Worm (Caenorhabditis elegans) whole organism, L2 larva: ENCODE measurements around the gene snx-13.
"Not testable (repeated sequence)": the region's sequence is repeated elsewhere in the genome, so short reads cannot be mapped to it uniquely, and the experiment has no call there.

Source experiments
- ZK546.5 ChIP-seq: sonication (generic microtip); optimal IDR thresholded peaks from 2 replicates; lab custom pipeline; 2017; ENCODE audit warnings: missing biosample characterization, missing genetic modification characterization
- alr-1 ChIP-seq: fragments of 150-350 bp; optimal IDR thresholded peaks from 2 replicates; lab custom pipeline; 2014; ENCODE audit warnings: missing biosample characterization, missing genetic modification characterization
- blmp-1 ChIP-seq: sonication (generic microtip); optimal IDR thresholded peaks from 2 replicates; lab custom pipeline; 2017; ENCODE audit warnings: missing genetic modification characterization, mild to moderate bottlenecking, missing compliant biosample characterization, antibody characterized with exemption, moderate library complexity; ENCODE audit not compliant: insufficient read depth
- ceh-82 ChIP-seq: fragments of 150-350 bp; optimal IDR thresholded peaks from 2 replicates; lab custom pipeline; 2014; ENCODE audit warnings: missing biosample characterization, missing genetic modification characterization
- dmd-4 ChIP-seq: sonication (generic microtip); optimal IDR thresholded peaks from 2 replicates; lab custom pipeline; 2017; ENCODE audit warnings: missing biosample characterization, missing genetic modification characterization
- egl-27 ChIP-seq: sonication (generic microtip); optimal IDR thresholded peaks from 3 replicates; lab custom pipeline; 2017; ENCODE audit warnings: missing biosample characterization, missing genetic modification reagents, missing genetic modification characterization
- elt-1 ChIP-seq: fragments of 150-350 bp; optimal IDR thresholded peaks from 2 replicates; lab custom pipeline; 2014; ENCODE audit warnings: missing biosample characterization, missing genetic modification characterization
- fos-1 ChIP-seq: fragments of 150-350 bp; optimal IDR thresholded peaks from 2 replicates; lab custom pipeline; 2014; ENCODE audit warnings: missing biosample characterization, missing genetic modification characterization
- gmeb-1 ChIP-seq: fragments of 150-350 bp; optimal IDR thresholded peaks from 2 replicates; lab custom pipeline; 2014; ENCODE audit warnings: missing biosample characterization, missing genetic modification characterization
- lin-11 ChIP-seq: fragments of 150-350 bp; sonication (generic microtip); optimal IDR thresholded peaks from 2 replicates; lab custom pipeline; 2014; ENCODE audit warnings: missing biosample characterization, missing genetic modification characterization, inconsistent platforms, mixed read lengths
- lin-13 ChIP-seq: fragments of 150-350 bp; optimal IDR thresholded peaks from 2 replicates; lab custom pipeline; 2014; ENCODE audit warnings: missing biosample characterization, missing genetic modification reagents, missing genetic modification characterization
- lin-39 ChIP-seq: fragments of 150-350 bp; optimal IDR thresholded peaks from 2 replicates; lab custom pipeline; 2014; ENCODE audit warnings: missing biosample characterization, missing genetic modification reagents, missing genetic modification characterization
- lsy-2 ChIP-seq, 2 experiments: fragments of 150-350 bp in 1 of 2; sonication (generic microtip) in 1 of 2; optimal IDR thresholded peaks; 2 replicates each; lab custom pipeline; 2014 to 2017; ENCODE audit warnings: missing biosample characterization in 2 of 2, missing genetic modification characterization in 2 of 2
- nhr-10 ChIP-seq: sonication (generic microtip); optimal IDR thresholded peaks from 2 replicates; lab custom pipeline; 2017; ENCODE audit warnings: missing biosample characterization, missing genetic modification characterization
- nhr-11 ChIP-seq: fragments of 150-350 bp; optimal IDR thresholded peaks from 2 replicates; lab custom pipeline; 2014; ENCODE audit warnings: missing biosample characterization, missing genetic modification characterization
- nhr-12 ChIP-seq: fragments of 150-350 bp; optimal IDR thresholded peaks from 2 replicates; lab custom pipeline; 2014; ENCODE audit warnings: missing biosample characterization, missing genetic modification characterization
- nhr-129 ChIP-seq: fragments of 150-350 bp; optimal IDR thresholded peaks from 2 replicates; lab custom pipeline; 2014; ENCODE audit warnings: missing biosample characterization, missing genetic modification characterization
- nhr-23 ChIP-seq: fragments of 150-350 bp; optimal IDR thresholded peaks from 2 replicates; lab custom pipeline; 2014; ENCODE audit warnings: missing biosample characterization, missing genetic modification reagents, missing genetic modification characterization
- nhr-237 ChIP-seq: fragments of 150-350 bp; optimal IDR thresholded peaks from 2 replicates; lab custom pipeline; 2014; ENCODE audit warnings: missing biosample characterization, missing genetic modification characterization
- nhr-25 ChIP-seq: fragments of 150-350 bp; sonication (generic microtip); optimal IDR thresholded peaks from 3 replicates; lab custom pipeline; 2014; ENCODE audit warnings: missing biosample characterization, missing genetic modification characterization
- nhr-77 ChIP-seq: fragments of 150-350 bp; optimal IDR thresholded peaks from 2 replicates; lab custom pipeline; 2014; ENCODE audit warnings: missing biosample characterization, missing genetic modification characterization
- peb-1 ChIP-seq: fragments of 150-350 bp; optimal IDR thresholded peaks from 2 replicates; lab custom pipeline; 2014; ENCODE audit warnings: missing biosample characterization, missing genetic modification characterization
- sem-4 ChIP-seq: fragments of 150-350 bp; optimal IDR thresholded peaks from 2 replicates; lab custom pipeline; 2014; ENCODE audit warnings: missing biosample characterization, missing genetic modification reagents, missing genetic modification characterization
- skn-1 ChIP-seq: sonication (generic microtip); optimal IDR thresholded peaks from 2 replicates; lab custom pipeline; 2017; ENCODE audit warnings: missing biosample characterization, missing genetic modification characterization
- sma-9 ChIP-seq, 2 experiments: fragments of 150-350 bp in 1 of 2; sonication (generic microtip) in 1 of 2; optimal IDR thresholded peaks; 2 replicates each; lab custom pipeline; 2014 to 2016; ENCODE audit warnings: missing genetic modification characterization in 2 of 2, mild to moderate bottlenecking in 1 of 2, missing biosample characterization in 1 of 2, missing compliant biosample characterization in 1 of 2, missing genetic modification reagents in 1 of 2, moderate library complexity in 1 of 2
- snpc-4 ChIP-seq: fragments of 150-350 bp; optimal IDR thresholded peaks from 2 replicates; lab custom pipeline; 2014; ENCODE audit warnings: missing biosample characterization, missing genetic modification characterization
- unc-39 ChIP-seq: fragments of 150-350 bp; optimal IDR thresholded peaks from 2 replicates; lab custom pipeline; 2014; ENCODE audit warnings: missing biosample characterization, missing genetic modification characterization
- unc-55 ChIP-seq: fragments of 150-350 bp; sonication (generic microtip); optimal IDR thresholded peaks from 3 replicates; lab custom pipeline; 2014; ENCODE audit warnings: missing biosample characterization, missing genetic modification reagents, missing genetic modification characterization
- unc-62 ChIP-seq: fragments of 150-350 bp; optimal IDR thresholded peaks from 2 replicates; lab custom pipeline; 2014; ENCODE audit warnings: missing biosample characterization, missing genetic modification reagents, missing genetic modification characterization
- zag-1 ChIP-seq: fragments of 150-350 bp; optimal IDR thresholded peaks from 2 replicates; lab custom pipeline; 2014; ENCODE audit warnings: missing biosample characterization, missing genetic modification characterization
- ztf-4 ChIP-seq: fragments of 150-350 bp; optimal IDR thresholded peaks from 2 replicates; lab custom pipeline; 2014; ENCODE audit warnings: missing biosample characterization, missing genetic modification characterization

The snx-13 gene

DNA sequence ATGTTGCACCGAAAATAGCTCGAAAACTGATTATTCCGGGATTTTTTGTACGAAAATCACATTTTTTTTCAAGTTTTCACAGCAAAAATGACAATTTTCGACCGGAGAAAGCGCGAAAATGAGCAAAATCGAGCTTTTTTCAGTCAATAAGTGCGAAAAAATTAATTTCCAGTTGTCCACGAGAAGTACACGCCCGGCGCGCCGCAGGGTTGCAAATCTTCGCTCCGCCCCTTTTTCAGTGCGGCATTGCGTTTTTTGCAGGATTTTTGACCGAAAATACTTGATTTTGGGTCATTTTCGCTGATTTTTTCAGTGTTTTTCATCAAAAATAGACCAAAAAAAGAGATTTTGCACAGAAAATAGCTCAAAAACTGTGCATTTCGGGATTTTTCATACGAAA is 2.9 kb downstream of the snx-13 start:
- TF ChIP-seq unc-55 (GFP tag; lab: Kevin White, UChicago) (peak; percentile 40), nhr-11 (tag; lab: Kevin White, UChicago) (no peak), ceh-82 (tag; lab: Kevin White, UChicago) (no peak), lsy-2 (tag; optimal IDR thresholded peaks at IDR 0.05; lab: Kevin White, UChicago) (peak in 1 of 2 experiments; percentile 15), blmp-1 (tag; lab: Kevin White, UChicago) (no peak), nhr-237 (no peak), sem-4 (tag; lab: Kevin White, UChicago) (no peak), zag-1 (tag; lab: Kevin White, UChicago) (no peak), snpc-4 (no peak)

DNA sequence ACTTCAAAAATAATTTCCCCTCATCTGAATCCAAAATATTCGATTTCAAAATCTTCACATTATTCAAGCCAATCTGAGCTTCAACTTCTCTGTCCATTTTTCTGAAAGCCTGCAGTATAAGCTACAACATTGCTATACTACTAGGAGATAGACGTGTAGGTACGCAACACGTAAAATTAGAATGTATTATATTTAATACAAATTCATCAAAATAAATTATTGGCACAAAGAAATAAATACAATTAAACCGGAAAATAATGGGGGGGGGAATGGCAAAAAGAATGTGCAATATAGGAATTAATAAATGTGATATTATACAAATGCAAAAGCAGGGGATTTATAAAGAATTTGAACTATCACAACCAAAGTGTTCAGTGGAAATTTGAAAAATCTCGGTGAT is 8.6 kb downstream of the snx-13 start, which contains the start of gene Y116A8C.25:
TSS of gene Y116A8C.25 (minus strand) at position 101 of the 400 bp plus-strand sequence.
- TF ChIP-seq nhr-25 (tag; lab: Kevin White, UChicago) (no peak), lin-39 (tag; lab: Kevin White, UChicago) (no peak), elt-1 (tag; lab: Kevin White, UChicago) (no peak), nhr-12 (no peak), nhr-77 (no peak), alr-1 (no peak), peb-1 (tag; lab: Kevin White, UChicago) (no peak), sma-9 (GFP tag; optimal IDR thresholded peaks at IDR 0.05; lab: Kevin White, UChicago) (no peak), sma-9 (tag; optimal IDR thresholded peaks at IDR 0.05; lab: Kevin White, UChicago) (no peak), ZK546.5 (tag; lab: Kevin White, UChicago) (no peak), egl-27 (tag; lab: Kevin White, UChicago) (no peak)

DNA sequence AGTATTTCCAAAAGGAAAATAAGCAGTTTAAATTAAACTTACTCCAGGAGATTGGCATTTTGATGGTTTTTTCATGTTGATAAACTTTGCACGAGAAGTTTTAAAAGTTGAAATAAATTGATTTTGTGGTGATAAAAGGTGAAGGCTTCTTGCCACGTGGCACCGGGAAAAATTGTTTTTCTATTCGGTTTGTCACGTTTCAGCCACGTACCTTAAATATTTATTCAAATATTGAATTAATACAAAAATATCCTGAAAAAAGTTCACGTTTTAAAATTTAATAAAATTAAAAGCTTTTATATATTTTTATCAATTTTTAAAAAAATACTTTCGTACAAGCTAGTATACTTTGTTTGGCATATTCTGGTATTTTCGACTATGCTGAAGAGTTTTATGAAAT is 16.4 kb downstream of the snx-13 start, which contains the start of gene Y116A8C.24:
TSS of gene Y116A8C.24 (minus strand) at position 101 of the 400 bp plus-strand sequence.
- TF ChIP-seq lsy-2 (tag; optimal IDR thresholded peaks at IDR 0.05; lab: Kevin White, UChicago); skn-1 (tag; lab: Kevin White, UChicago); egl-27 (tag; lab: Kevin White, UChicago): not testable (repeated sequence)
- TF ChIP-seq, all 48 proteins: peak for 0; not testable (repeated sequence) for 48

DNA sequence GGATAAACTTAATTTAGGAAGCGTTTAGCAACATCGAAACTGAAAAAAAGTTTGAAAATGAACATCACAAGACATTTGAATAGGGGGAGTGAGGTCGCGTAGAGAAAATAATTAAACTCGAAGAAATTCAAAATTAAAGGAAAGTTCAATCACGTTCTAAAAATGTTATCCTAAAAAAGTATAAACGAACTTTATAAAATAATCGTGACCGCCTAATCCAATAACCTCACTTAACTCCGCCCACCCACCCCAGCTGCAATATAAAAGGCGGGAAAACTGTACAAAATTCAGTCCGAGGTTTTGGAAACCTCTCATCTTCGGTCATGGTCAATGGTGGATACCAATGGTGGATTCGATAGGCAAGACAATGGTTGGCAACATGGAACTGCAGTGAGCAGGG is 22.3 kb downstream of the snx-13 start, which contains the start of gene Y116A8C.465:
TSS of gene Y116A8C.465 (plus strand) at position 301 of the 400 bp plus-strand sequence.
- TF ChIP-seq lsy-2 (tag; optimal IDR thresholded peaks at IDR 0.05; lab: Kevin White, UChicago); nhr-23 (tag; lab: Kevin White, UChicago); nhr-10 (tag; lab: Kevin White, UChicago): not testable (repeated sequence)

DNA sequence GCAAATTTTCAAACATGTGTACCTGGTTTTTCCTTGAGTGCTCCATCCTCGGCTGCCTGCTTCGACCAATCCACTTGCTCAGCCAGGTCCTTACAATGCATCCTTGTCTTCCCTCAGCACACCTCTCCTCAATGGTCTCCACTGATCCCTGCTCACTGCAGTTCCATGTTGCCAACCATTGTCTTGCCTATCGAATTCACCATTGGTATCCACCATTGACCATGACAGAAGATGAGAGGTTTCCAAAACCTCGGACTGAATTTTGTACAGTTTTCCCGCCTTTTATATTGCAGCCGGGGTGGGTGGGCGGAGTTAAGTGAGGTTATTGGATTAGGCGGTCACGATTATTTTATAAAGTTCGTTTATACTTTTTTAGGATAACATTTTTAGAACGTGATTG is 23.5 kb downstream of the snx-13 start, which contains the start of gene Y116A8C.467:
TSS of gene Y116A8C.467 (minus strand) at position 101 of the 400 bp plus-strand sequence.
- TF ChIP-seq unc-39, dmd-4, lin-39 (tag; lab: Kevin White, UChicago): not testable (repeated sequence)

DNA sequence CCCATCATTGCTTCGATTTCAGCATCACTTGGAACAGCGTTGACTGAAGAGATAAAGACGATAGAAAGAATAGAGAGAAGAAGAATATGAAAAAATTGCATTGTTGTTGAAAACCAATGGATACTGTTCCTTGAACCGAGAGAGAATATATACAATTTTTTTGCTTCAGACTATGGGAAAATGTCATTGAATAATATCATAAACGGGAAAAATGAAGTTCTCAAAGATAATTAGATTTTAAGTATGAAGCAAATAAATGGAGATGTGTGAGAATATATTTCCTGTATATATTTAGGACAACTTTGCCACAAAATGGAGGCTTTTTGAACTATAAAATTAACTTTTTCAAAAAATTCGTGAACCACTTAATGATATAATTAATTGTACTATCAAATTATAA is 29.2 kb downstream of the snx-13 start, which contains the start of gene Y116A8C.44:
TSS of gene Y116A8C.44 (minus strand) at position 101 of the 400 bp plus-strand sequence.
- TF ChIP-seq gmeb-1 (tag; lab: Kevin White, UChicago) (no peak), unc-55 (GFP tag; lab: Kevin White, UChicago) (no peak), fos-1 (tag; lab: Kevin White, UChicago) (no peak), peb-1 (tag; lab: Kevin White, UChicago) (no peak), lin-11 (no peak), lin-39 (tag; lab: Kevin White, UChicago) (no peak), skn-1 (tag; lab: Kevin White, UChicago) (no peak), unc-62 (no peak), nhr-77 (no peak), lin-13 (GFP tag; lab: Kevin White, UChicago) (no peak), nhr-129 (tag; lab: Kevin White, UChicago) (no peak), ztf-4 (tag; lab: Kevin White, UChicago) (no peak), zag-1 (tag; lab: Kevin White, UChicago) (no peak)
